Fruit fly (Drosophila melanogaster) whole organism, wandering third instar larva: ENCODE results near the gene fu.

Experiments used
- OdsH ChIP-seq: fragments of 200-800 bp; sonication (Bioruptor generic); optimal IDR thresholded peaks from 2 replicates; lab custom pipeline; 2016; ENCODE audit warnings: missing biosample characterization, mild to moderate bottlenecking, missing genetic modification characterization
- dl ChIP-seq, 2 experiments: fragments of 175-275, 200-275 bp in 1 of 2; fragments of 200-275 bp in 1 of 2; sonication (Bioruptor generic); optimal IDR thresholded peaks; lab custom pipeline; 2018; ENCODE audit warnings: mild to moderate bottlenecking in 2 of 2, missing biosample characterization in 2 of 2, missing genetic modification characterization in 2 of 2, moderate library complexity in 2 of 2; ENCODE audit not compliant: partially characterized antibody in 2 of 2, insufficient read depth in 1 of 2
- fru ChIP-seq: fragments of 200-800 bp; sonication (Bioruptor generic); optimal IDR thresholded peaks from 3 replicates; lab custom pipeline; 2016; ENCODE audit warnings: missing biosample characterization, mild to moderate bottlenecking, missing genetic modification characterization
- lola ChIP-seq: fragments of >200 bp; optimal IDR thresholded peaks from 2 replicates; lab custom pipeline; 2017; ENCODE audit warnings: missing biosample characterization, missing genetic modification characterization
- usp ChIP-seq: fragments of >200 bp; optimal IDR thresholded peaks from 2 replicates; lab custom pipeline; 2017; ENCODE audit warnings: missing biosample characterization, missing genetic modification characterization

- TF ChIP-seq lola (GFP tag; lab: Kevin White, UChicago), result no peak
- no peak for TF ChIP-seq usp (GFP tag; lab: Kevin White, UChicago)
- peak; percentile 62 for TF ChIP-seq fru (GFP tag; lab: Kevin White, UChicago)
- TF ChIP-seq dl (GFP tag; optimal IDR thresholded peaks at IDR 0.05; lab: Kevin White, UChicago; ENCODE audit: insufficient read depth in 1 of 2, partially characterized antibody in 2 of 2), result no peak
- TF ChIP-seq OdsH (GFP tag; lab: Kevin White, UChicago), result no peak
Measured at dm6 chrX:18613434-18613833, 44.1 kb upstream of the fu start.
